Fruit fly (Drosophila melanogaster): ENCODE data around the gene sens-2.
A peak's percentile ranks its signal among the peaks of the same experiment; 100 is the strongest.

The sens-2 gene

DNA sequence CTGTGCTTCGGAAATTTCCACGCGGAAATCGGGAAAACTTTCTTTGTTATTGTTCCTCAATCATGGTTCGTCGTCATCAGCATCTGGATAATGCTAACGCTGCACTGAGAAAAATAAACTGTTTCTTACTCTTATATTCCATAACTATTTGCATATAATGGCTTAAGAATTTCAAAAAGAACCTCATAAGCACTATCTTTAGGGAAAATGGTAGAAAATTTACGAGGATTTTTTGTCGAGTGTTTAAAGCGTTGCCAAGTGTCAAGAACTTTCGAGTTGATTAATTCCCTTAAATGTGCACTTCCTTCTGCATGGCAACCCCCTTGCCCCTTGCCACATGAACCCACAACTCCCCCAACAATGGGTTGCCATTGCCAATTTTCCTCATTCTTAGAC is 33.8 kb upstream of the sens-2 start:
- no peak for TF ChIP-seq insv (GFP tag; optimal IDR thresholded peaks at IDR 0.05)
- TF ChIP-seq kay (GFP tag; optimal IDR thresholded peaks at IDR 0.05) = no peak
- TF ChIP-seq Blimp-1 (GFP tag; optimal IDR thresholded peaks at IDR 0.05) = peak; percentile 78
- no peak for TF ChIP-seq HmgZ (tag; optimal IDR thresholded peaks at IDR 0.05)
- TF ChIP-seq cwo (GFP tag; optimal IDR thresholded peaks at IDR 0.05) = no peak
- no peak for TF ChIP-seq MESR4 (GFP tag; optimal IDR thresholded peaks at IDR 0.05)
- TF ChIP-seq vnd (GFP tag; IDR thresholded peaks at IDR 0.05; ENCODE audit: partially characterized antibody) = no peak
- TF ChIP-seq CG16815 (GFP tag; optimal IDR thresholded peaks at IDR 0.05) = no peak
- TF ChIP-seq Hand (GFP tag; optimal IDR thresholded peaks at IDR 0.05) = no peak
- TF ChIP-seq crc (GFP tag; optimal IDR thresholded peaks at IDR 0.05) = peak; percentile 39
- peak; percentile 13 for TF ChIP-seq dm (GFP tag; optimal IDR thresholded peaks at IDR 0.05)
- TF ChIP-seq Sry-β (GFP tag; optimal IDR thresholded peaks at IDR 0.05) = no peak
- peak; percentile 67 for TF ChIP-seq CG14014 (GFP tag; IDR thresholded peaks at IDR 0.05)
- no peak for TF ChIP-seq prd (optimal IDR thresholded peaks at IDR 0.05)
- peak; percentile 50; the same call in 2 of the 3 replicates for TF ChIP-seq prd (GFP tag; IDR thresholded peaks at IDR 0.05)
- peak; percentile 32 for TF ChIP-seq Atf6 (GFP tag; IDR thresholded peaks at IDR 0.05)
- peak; percentile 83 for TF ChIP-seq CG10979 (tag; optimal IDR thresholded peaks at IDR 0.05)
- no peak for TF ChIP-seq hkb (optimal IDR thresholded peaks at IDR 0.05)
- TF ChIP-seq hkb (GFP tag; IDR thresholded peaks at IDR 0.05) = peak; percentile 48; the same call in 1 of the 2 replicates
- TF ChIP-seq Xrp1 (GFP tag; IDR thresholded peaks at IDR 0.05) = peak; percentile 75
- TF ChIP-seq CG9215 (GFP tag; IDR thresholded peaks at IDR 0.05) = no peak; the same call in 1 of the 2 replicates
- TF ChIP-seq BEAF-32 (GFP tag; optimal IDR thresholded peaks at IDR 0.05) = no peak
- no peak for TF ChIP-seq onecut (GFP tag; IDR thresholded peaks at IDR 0.05)
- TF ChIP-seq grn (GFP tag; optimal IDR thresholded peaks at IDR 0.05) = no peak
- peak; percentile 57 for TF ChIP-seq tio (GFP tag; optimal IDR thresholded peaks at IDR 0.05)
- TF ChIP-seq CG1792 (GFP tag; optimal IDR thresholded peaks at IDR 0.05) = no peak
- TF ChIP-seq CG10431 (GFP tag; optimal IDR thresholded peaks at IDR 0.05) = no peak
- TF ChIP-seq sens (GFP tag) = peak; percentile 83
- TF ChIP-seq Mes4 (GFP tag; optimal IDR thresholded peaks at IDR 0.05) = peak; percentile 44
- TF ChIP-seq CG10654 (GFP tag; optimal IDR thresholded peaks at IDR 0.05) = peak; percentile 49
- TF ChIP-seq kah (GFP tag; optimal IDR thresholded peaks at IDR 0.05) = no peak
- TF ChIP-seq CG1602 (GFP tag; optimal IDR thresholded peaks at IDR 0.05) = peak; percentile 43
- TF ChIP-seq CG14667 (GFP tag; IDR thresholded peaks at IDR 0.05) = no peak
- peak; percentile 50 for TF ChIP-seq fu2 (GFP tag; optimal IDR thresholded peaks at IDR 0.05)
- TF ChIP-seq CG18764 (GFP tag; optimal IDR thresholded peaks at IDR 0.05) = peak; percentile 57
- TF ChIP-seq E2f1 (GFP tag; IDR thresholded peaks at IDR 0.05) = peak; percentile 56
- no peak for TF ChIP-seq bowl (GFP tag; IDR thresholded peaks at IDR 0.05)
- TF ChIP-seq Adf1 (GFP tag; IDR thresholded peaks at IDR 0.05) = no peak
- TF ChIP-seq CG7357 (GFP tag; IDR thresholded peaks at IDR 0.05) = no peak
- TF ChIP-seq trh (GFP tag; optimal IDR thresholded peaks at IDR 0.05) = no peak
- peak; percentile 59 for TF ChIP-seq CG2202 (tag; optimal IDR thresholded peaks at IDR 0.05)
- no peak for TF ChIP-seq Vsx1 (GFP tag; optimal IDR thresholded peaks at IDR 0.05)
- no peak for TF ChIP-seq MBD-R2 (GFP tag; IDR thresholded peaks at IDR 0.05)
- peak; percentile 90 for TF ChIP-seq Med (GFP tag)
- TF ChIP-seq CG1233 (GFP tag; optimal IDR thresholded peaks at IDR 0.05) = peak; percentile 23
- TF ChIP-seq CG18599 (GFP tag; optimal IDR thresholded peaks at IDR 0.05) = peak; percentile 29
- no peak for TF ChIP-seq CG7372 (GFP tag; IDR thresholded peaks at IDR 0.05)
- no peak for TF ChIP-seq CG13894 (tag; optimal IDR thresholded peaks at IDR 0.05)
- no peak for TF ChIP-seq CG3995 (GFP tag; optimal IDR thresholded peaks at IDR 0.05)
- no peak for TF ChIP-seq CG11723 (GFP tag; optimal IDR thresholded peaks at IDR 0.05)
- no peak for TF ChIP-seq BtbVII (GFP tag; optimal IDR thresholded peaks at IDR 0.05)
- peak; percentile 37 for TF ChIP-seq da (GFP tag; optimal IDR thresholded peaks at IDR 0.05)
- peak; percentile 44 for TF ChIP-seq CG9932 (GFP tag; IDR thresholded peaks at IDR 0.05)

Measured in whole organism, embryonic.